Fruit fly (Drosophila melanogaster) whole organism, embryonic: ENCODE data around the gene CG5087.

ENCODE experiments used
- ATbp ChIP-seq: fragments of 200-800 bp; sonication (Bioruptor generic); optimal IDR thresholded peaks from 2 replicates; lab custom pipeline; 2017; ENCODE audit warnings: missing biosample characterization, mild to moderate bottlenecking, missing genetic modification characterization, missing genetic modification reagents
- Atf6 ChIP-seq: fragments of 200-800 bp; sonication (Bioruptor generic); IDR thresholded peaks from 2 replicates; pipeline ENCODE4 v1.3.6; 2022; ENCODE audit warnings: missing biosample characterization, missing genetic modification characterization
- Awh ChIP-seq: fragments of 200-800 bp; sonication (Bioruptor generic); IDR thresholded peaks from 2 replicates; pipeline ENCODE4, ENCODE4 v1.3.6; 2022; ENCODE audit warnings: missing biosample characterization, missing genetic modification characterization
- CG11085 ChIP-seq: fragments of 200-800 bp; sonication (Bioruptor generic); IDR thresholded peaks from 2 replicates; pipeline ENCODE4 v1.3.6; 2022; ENCODE audit warnings: missing biosample characterization, missing genetic modification characterization
- CG12219 ChIP-seq: fragments of 200-800 bp; sonication (Bioruptor generic); optimal IDR thresholded peaks from 3 replicates; lab custom pipeline; 2018; ENCODE audit warnings: missing biosample characterization, mild to moderate bottlenecking, missing genetic modification characterization
- CG12236 ChIP-seq: fragments of 200-800 bp; sonication (Bioruptor generic); optimal IDR thresholded peaks from 2 replicates; lab custom pipeline; 2016; ENCODE audit warnings: missing biosample characterization, missing genetic modification characterization
- CG1603 ChIP-seq: fragments of 200-800 bp; sonication (Bioruptor generic); optimal IDR thresholded peaks from 2 replicates; lab custom pipeline; 2019; ENCODE audit warnings: missing biosample characterization, mild to moderate bottlenecking, missing genetic modification characterization, moderate library complexity
- CG16779 ChIP-seq: fragments of 200-800 bp; sonication (Bioruptor generic); IDR thresholded peaks from 2 replicates; pipeline ENCODE4 v1.3.6; 2022; ENCODE audit warnings: missing biosample characterization, missing genetic modification characterization
- CG17361 ChIP-seq: fragments of 200-800 bp; sonication (Bioruptor generic); IDR thresholded peaks from 3 replicates; pipeline ENCODE4 v1.3.6; 2022; ENCODE audit warnings: missing biosample characterization, missing genetic modification characterization
- CG17568 ChIP-seq: fragments of 200-800 bp; sonication (Bioruptor generic); optimal IDR thresholded peaks from 2 replicates; lab custom pipeline; 2018; ENCODE audit warnings: missing biosample characterization, mild to moderate bottlenecking, missing genetic modification characterization, moderate library complexity
- CG18599 ChIP-seq: fragments of 200-800 bp; sonication (Bioruptor generic); optimal IDR thresholded peaks from 3 replicates; lab custom pipeline; 2017; ENCODE audit warnings: missing biosample characterization, missing genetic modification characterization, mild to moderate bottlenecking, moderate library complexity, missing genetic modification reagents
- CG2129 ChIP-seq: fragments of 200-800 bp; sonication (Bioruptor generic); IDR thresholded peaks from 2 replicates; pipeline ENCODE4 v1.3.6; 2022; ENCODE audit warnings: missing biosample characterization, missing genetic modification characterization; ENCODE audit not compliant: partially characterized antibody
- CG2202 ChIP-seq: fragments of 200-800 bp; sonication (Bioruptor generic); optimal IDR thresholded peaks from 2 replicates; lab custom pipeline; 2018; ENCODE audit warnings: missing biosample characterization, mild to moderate bottlenecking, missing genetic modification characterization
- CG3163 ChIP-seq: fragments of 200-800 bp; sonication (Bioruptor generic); optimal IDR thresholded peaks from 3 replicates; lab custom pipeline; 2016; ENCODE audit warnings: missing biosample characterization, missing genetic modification characterization
- CG34422 ChIP-seq: fragments of 200-800 bp; sonication (Bioruptor generic); IDR thresholded peaks from 3 replicates; pipeline ENCODE4 v1.3.6; 2022; ENCODE audit warnings: missing biosample characterization, missing genetic modification characterization
- CG4707 ChIP-seq: fragments of 200-800 bp; sonication (Bioruptor generic); optimal IDR thresholded peaks from 2 replicates; lab custom pipeline; 2018; ENCODE audit warnings: missing biosample characterization, mild to moderate bottlenecking, missing genetic modification characterization, moderate library complexity
- CG4820 ChIP-seq: fragments of 200-800 bp; sonication (Bioruptor generic); optimal IDR thresholded peaks from 3 replicates; lab custom pipeline; 2016; ENCODE audit warnings: missing biosample characterization, missing genetic modification characterization
- CG6683 ChIP-seq: fragments of 200-800 bp; sonication (Bioruptor generic); optimal IDR thresholded peaks from 2 replicates; lab custom pipeline; 2017; ENCODE audit warnings: missing biosample characterization, mild to moderate bottlenecking, missing genetic modification characterization, missing genetic modification reagents
- CG6813 ChIP-seq: fragments of 200-800 bp; sonication (Bioruptor generic); optimal IDR thresholded peaks from 2 replicates; lab custom pipeline; 2017; ENCODE audit warnings: missing biosample characterization, missing genetic modification characterization, mild to moderate bottlenecking, moderate library complexity, missing genetic modification reagents
- CG7963 ChIP-seq: fragments of 200-800 bp; sonication (Bioruptor generic); IDR thresholded peaks from 3 replicates; pipeline ENCODE4 v1.3.6; 2022; ENCODE audit warnings: missing biosample characterization, missing genetic modification characterization; ENCODE audit not compliant: partially characterized antibody
- CG9609 ChIP-seq: fragments of 200-800 bp; sonication (Bioruptor generic); optimal IDR thresholded peaks from 3 replicates; lab custom pipeline; 2016; ENCODE audit warnings: missing biosample characterization, missing genetic modification characterization
- CkIIα-i1 ChIP-seq: fragments of 200-800 bp; sonication (Bioruptor generic); IDR thresholded peaks from 2 replicates; pipeline ENCODE4 v1.3.6; 2022; ENCODE audit warnings: missing biosample characterization, missing genetic modification characterization
- Dbx ChIP-seq: fragments of 200-800 bp; sonication (Bioruptor generic); IDR thresholded peaks from 3 replicates; pipeline ENCODE4 v1.3.6; 2022; ENCODE audit warnings: missing biosample characterization, missing genetic modification characterization
- Eip74EF ChIP-seq, 2 experiments: fragments of 200-800 bp in 1 of 2; fragments of >200 bp in 1 of 2; sonication (Bioruptor generic) in 1 of 2; optimal IDR thresholded peaks; 2 replicates each; lab custom pipeline; 2017 to 2019; ENCODE audit warnings: missing biosample characterization in 2 of 2, missing genetic modification characterization in 2 of 2, mild to moderate bottlenecking in 1 of 2, moderate library complexity in 1 of 2
- Fer1 ChIP-seq: fragments of 200-800 bp; sonication (Bioruptor generic); optimal IDR thresholded peaks from 2 replicates; lab custom pipeline; 2017; ENCODE audit warnings: missing biosample characterization, mild to moderate bottlenecking, missing genetic modification characterization
- Hr39 ChIP-seq: fragments of >200 bp; optimal IDR thresholded peaks from 2 replicates; lab custom pipeline; 2017
- Kr ChIP-seq: fragments of 200-800 bp; sonication (Bioruptor generic); optimal IDR thresholded peaks from 2 replicates; lab custom pipeline; 2017; ENCODE audit warnings: missing biosample characterization, mild to moderate bottlenecking, missing genetic modification characterization
- Mad ChIP-seq: fragments of 200-800 bp; sonication (Bioruptor generic); optimal IDR thresholded peaks from 2 replicates; lab custom pipeline; 2016; ENCODE audit warnings: missing biosample characterization, missing genetic modification characterization
- Mrtf ChIP-seq: fragments of 200-800 bp; sonication (Bioruptor generic); IDR thresholded peaks from 3 replicates; pipeline ENCODE4 v1.3.6; 2022; ENCODE audit warnings: missing biosample characterization, missing genetic modification characterization
- NC2β ChIP-seq: fragments of 200-800 bp; sonication (Bioruptor generic); optimal IDR thresholded peaks from 2 replicates; lab custom pipeline; 2016; ENCODE audit warnings: missing biosample characterization, missing genetic modification characterization
- PHDP ChIP-seq: fragments of 200-800 bp; sonication (Bioruptor generic); optimal IDR thresholded peaks from 3 replicates; lab custom pipeline; 2018; ENCODE audit warnings: missing biosample characterization, mild to moderate bottlenecking, missing genetic modification characterization, moderate library complexity
- Six4 ChIP-seq: fragments of 200-800 bp; sonication (Bioruptor generic); optimal IDR thresholded peaks from 2 replicates; lab custom pipeline; 2016; ENCODE audit warnings: missing biosample characterization, missing genetic modification characterization
- Sox102F ChIP-seq: fragments of 200-800 bp; sonication (Bioruptor generic); optimal IDR thresholded peaks from 2 replicates; lab custom pipeline; 2018; ENCODE audit warnings: missing biosample characterization, mild to moderate bottlenecking, missing genetic modification characterization, moderate library complexity
- ato ChIP-seq: fragments of 200-800 bp; sonication (Bioruptor generic); IDR thresholded peaks from 2 replicates; pipeline ENCODE4 v1.3.6; 2022; ENCODE audit warnings: missing biosample characterization, missing genetic modification characterization; ENCODE audit not compliant: partially characterized antibody
- bcd ChIP-seq: fragments of 200-800 bp; sonication (Bioruptor generic); optimal IDR thresholded peaks from 2 replicates; lab custom pipeline; 2017; ENCODE audit warnings: missing biosample characterization, mild to moderate bottlenecking, missing genetic modification characterization
- dan ChIP-seq: fragments of 200-800 bp; sonication (Bioruptor generic); IDR thresholded peaks from 2 replicates; pipeline ENCODE4 v1.3.6; 2022; ENCODE audit warnings: missing biosample characterization, missing genetic modification characterization
- danr ChIP-seq: fragments of 200-800 bp; sonication (Bioruptor generic); IDR thresholded peaks from 2 replicates; pipeline ENCODE4 v1.3.6; 2022; ENCODE audit warnings: missing biosample characterization, missing genetic modification characterization
- dati ChIP-seq: fragments of 200-800 bp; sonication (Bioruptor generic); IDR thresholded peaks from 2 replicates; pipeline ENCODE4 v1.3.6; 2022; ENCODE audit warnings: missing biosample characterization, missing genetic modification characterization
- dmrt99B ChIP-seq: fragments of 200-800 bp; sonication (Bioruptor generic); optimal IDR thresholded peaks from 2 replicates; lab custom pipeline; 2018; ENCODE audit warnings: missing biosample characterization, mild to moderate bottlenecking, missing genetic modification characterization, moderate library complexity
- gcm ChIP-seq: fragments of 200-800 bp; sonication (Bioruptor generic); optimal IDR thresholded peaks from 2 replicates; lab custom pipeline; 2019; ENCODE audit warnings: missing biosample characterization, mild to moderate bottlenecking, missing genetic modification characterization, moderate library complexity
- gsb-n ChIP-seq: fragments of 200-800 bp; sonication (Bioruptor generic); optimal IDR thresholded peaks from 3 replicates; lab custom pipeline; 2018; ENCODE audit warnings: missing biosample characterization, mild to moderate bottlenecking, missing genetic modification characterization
- klu ChIP-seq: fragments of 200-800 bp; sonication (Bioruptor generic); IDR thresholded peaks from 2 replicates; pipeline ENCODE4 v1.3.6; 2022; ENCODE audit warnings: missing biosample characterization, missing genetic modification characterization
- lab ChIP-seq: fragments of 200-800 bp; sonication (Bioruptor generic); optimal IDR thresholded peaks from 3 replicates; lab custom pipeline; 2017; ENCODE audit warnings: missing biosample characterization, missing genetic modification characterization, mild to moderate bottlenecking, moderate library complexity, missing genetic modification reagents
- onecut ChIP-seq: fragments of 200-800 bp; sonication (Bioruptor generic); IDR thresholded peaks from 2 replicates; pipeline ENCODE4 v1.3.6; 2022; ENCODE audit warnings: missing biosample characterization, missing genetic modification characterization
- org-1 ChIP-seq: fragments of 200-800 bp; sonication (Bioruptor generic); optimal IDR thresholded peaks from 2 replicates; lab custom pipeline; 2017; ENCODE audit warnings: missing biosample characterization, missing genetic modification characterization
- pb ChIP-seq: fragments of 200-800 bp; sonication (Bioruptor generic); optimal IDR thresholded peaks from 3 replicates; lab custom pipeline; 2016; ENCODE audit warnings: missing biosample characterization, missing genetic modification characterization
- pho ChIP-seq: fragments of 200-800 bp; sonication (Bioruptor generic); optimal IDR thresholded peaks from 2 replicates; lab custom pipeline; 2016; ENCODE audit warnings: missing biosample characterization, missing genetic modification characterization
- run ChIP-seq: fragments of 200-800 bp; sonication (Bioruptor generic); optimal IDR thresholded peaks from 3 replicates; lab custom pipeline; 2018; ENCODE audit warnings: missing biosample characterization, mild to moderate bottlenecking, missing genetic modification characterization
- sens ChIP-seq: fragments of 200-800 bp; sonication (Bioruptor generic); peaks from one replicate; lab custom pipeline; 2016; ENCODE audit warnings: missing biosample characterization, missing genetic modification characterization
- sisA ChIP-seq: fragments of 200-800 bp; sonication (Bioruptor generic); IDR thresholded peaks from 2 replicates; pipeline ENCODE4 v1.3.6; 2022; ENCODE audit warnings: missing biosample characterization, missing genetic modification characterization
- sug ChIP-seq: fragments of 200-800 bp; optimal IDR thresholded peaks from 2 replicates; lab custom pipeline; 2019; ENCODE audit warnings: missing biosample characterization, mild to moderate bottlenecking, missing genetic modification characterization, moderate library complexity
- toy ChIP-seq: fragments of 200-800 bp; sonication (Bioruptor generic); IDR thresholded peaks from 2 replicates; pipeline ENCODE4 v1.3.6; 2022; ENCODE audit warnings: missing biosample characterization, missing genetic modification characterization
- z ChIP-seq: fragments of 200-800 bp; sonication (Bioruptor generic); IDR thresholded peaks from 3 replicates; pipeline ENCODE4 v1.3.6; 2022; ENCODE audit warnings: missing biosample characterization, missing genetic modification characterization

Gene CG5087

DNA sequence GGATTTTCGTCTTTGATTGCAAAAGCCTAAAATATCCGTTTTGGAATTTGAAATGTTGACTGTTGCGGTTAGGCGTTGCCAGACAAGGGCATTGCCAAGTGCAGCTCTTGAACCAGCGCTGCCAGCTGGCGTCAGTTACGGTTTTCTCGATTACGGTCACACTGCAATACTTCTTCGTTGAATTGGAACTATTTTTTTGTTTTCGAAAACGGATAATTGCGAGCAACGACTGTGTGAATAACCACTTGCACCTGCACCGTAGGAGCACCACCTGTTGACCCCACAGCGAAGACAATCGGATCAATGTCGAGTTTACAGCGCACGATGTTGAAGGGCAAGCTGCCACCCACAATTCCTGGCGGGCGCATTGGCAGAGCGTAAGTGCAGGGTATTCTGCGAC is 11.4 kb upstream of the CG5087 start, which contains the start of gene CG5068 (continued):
- TF ChIP-seq sisA (GFP tag; lab: Robert Waterston, UW) (no peak), Mrtf (GFP tag; lab: Robert Waterston, UW) (no peak), CG12219 (no peak), dmrt99B (no peak), CG17568 (GFP tag; lab: Kevin White, UChicago) (no peak), gcm (no peak), CG6683 (GFP tag; lab: Kevin White, UChicago) (no peak), Dbx (GFP tag; lab: Robert Waterston, UW) (no peak), CG9609 (no peak), org-1 (GFP tag; lab: Kevin White, UChicago) (no peak), gsb-n (tag; lab: Kevin White, UChicago) (no peak), CG16779 (GFP tag; lab: Robert Waterston, UW) (no peak), CG4707 (GFP tag; lab: Kevin White, UChicago) (no peak), CG11085 (GFP tag; lab: Robert Waterston, UW) (no peak), dati (GFP tag; lab: Robert Waterston, UW) (no peak), pho (GFP tag; lab: Kevin White, UChicago) (no peak), CG1603 (tag; lab: Kevin White, UChicago) (peak; percentile 74), Sox102F (GFP tag; lab: Kevin White, UChicago) (no peak), z (GFP tag; lab: Robert Waterston, UW) (no peak), Kr (GFP tag; lab: Kevin White, UChicago) (no peak), CG2202 (tag; lab: Kevin White, UChicago) (no peak), Mad (GFP tag; lab: Kevin White, UChicago) (no peak), lab (no peak), CG6813 (GFP tag; lab: Kevin White, UChicago) (no peak), Awh (no peak), toy (GFP tag; lab: Robert Waterston, UW) (no peak), klu (no peak), sug (tag; lab: Kevin White, UChicago) (no peak), CkIIα-i1 (GFP tag; lab: Robert Waterston, UW) (no peak), danr (GFP tag; lab: Robert Waterston, UW) (no peak), ATbp (GFP tag; lab: Kevin White, UChicago) (no peak), pb (no peak), CG7963 (no peak), Eip74EF (GFP tag; optimal IDR thresholded peaks at IDR 0.05; lab: Kevin White, UChicago) (no peak), Fer1 (GFP tag; lab: Kevin White, UChicago) (no peak), Six4 (GFP tag; lab: Kevin White, UChicago) (no peak), Hr39 (lab: Kevin White, UChicago) (no peak), ato (GFP tag; lab: Robert Waterston, UW) (peak; percentile 13), bcd (GFP tag; lab: Kevin White, UChicago) (no peak), CG17361 (GFP tag; lab: Robert Waterston, UW) (no peak), Atf6 (GFP tag; lab: Robert Waterston, UW) (no peak), CG3163 (GFP tag; lab: Kevin White, UChicago) (no peak), CG4820 (no peak), CG18599 (GFP tag; lab: Kevin White, UChicago) (no peak), CG12236 (GFP tag; lab: Kevin White, UChicago) (no peak), PHDP (tag; lab: Kevin White, UChicago) (no peak), sens (GFP tag; lab: Kevin White, UChicago) (no peak), NC2β (no peak), onecut (GFP tag; lab: Robert Waterston, UW) (no peak), run (tag; lab: Kevin White, UChicago) (no peak), dan (no peak), CG34422 (GFP tag; lab: Robert Waterston, UW) (no peak), CG2129 (GFP tag; lab: Robert Waterston, UW) (no peak)
